Worm (Caenorhabditis elegans) whole organism, L4 larva: ENCODE measurements around the gene rfip-1.
A peak's percentile ranks its signal among the peaks of the same experiment; 100 is the strongest.

Experiments
- D1046.2 ChIP-seq: fragments of 200-800 bp; sonication (Bioruptor generic); IDR thresholded peaks from 2 replicates; pipeline ENCODE4 v1.3.6; 2022; ENCODE audit warnings: missing genetic modification characterization, missing compliant biosample characterization
- F26F4.8 ChIP-seq: fragments of 200-800 bp; sonication (Bioruptor generic); conservative IDR thresholded peaks from 2 replicates; pipeline ENCODE4 v1.3.6; 2022; ENCODE audit warnings: missing genetic modification characterization, missing compliant biosample characterization
- F37D6.2 ChIP-seq: sonication (generic microtip); optimal IDR thresholded peaks from 2 replicates; lab custom pipeline; 2016; ENCODE audit warnings: mild to moderate bottlenecking, missing genetic modification characterization, missing compliant biosample characterization
- F44E2.7 ChIP-seq: fragments of 200-800 bp; sonication (Bioruptor generic); IDR thresholded peaks from 2 replicates; pipeline ENCODE4 v2.1.2; 2022; ENCODE audit warnings: missing genetic modification characterization, missing compliant biosample characterization
- F49E8.2 ChIP-seq: sonication (generic microtip); optimal IDR thresholded peaks from 2 replicates; lab custom pipeline; 2016; ENCODE audit warnings: missing compliant biosample characterization, mild to moderate bottlenecking, missing genetic modification characterization, borderline replicate concordance
- T20F7.1 ChIP-seq: fragments of 200-800 bp; sonication (Bioruptor generic); optimal IDR thresholded peaks from 2 replicates; lab custom pipeline; 2018; ENCODE audit warnings: mild to moderate bottlenecking, missing genetic modification characterization, missing compliant biosample characterization
- T26A8.4 ChIP-seq: fragments of 200-800 bp; sonication (Bioruptor generic); IDR thresholded peaks from 2 replicates; pipeline ENCODE4 v1.3.6; 2022; ENCODE audit warnings: missing genetic modification characterization, missing compliant biosample characterization
- Y5F2A.4 ChIP-seq: fragments of 200-800 bp; sonication (Bioruptor generic); optimal IDR thresholded peaks from 2 replicates; lab custom pipeline; 2018; ENCODE audit warnings: mild to moderate bottlenecking, missing genetic modification characterization, missing compliant biosample characterization
- Y75B8A.6 ChIP-seq: fragments of 200-800 bp; sonication (Bioruptor generic); IDR thresholded peaks from 2 replicates; pipeline ENCODE4 v1.3.6; 2022; ENCODE audit warnings: missing genetic modification reagents, missing genetic modification characterization, missing compliant biosample characterization
- aha-1 ChIP-seq: fragments of 150-350 bp; peaks from one replicate; lab custom pipeline; 2014; ENCODE audit warnings: missing biosample characterization, missing genetic modification characterization
- ama-1 ChIP-seq: fragments of 150-350 bp; optimal IDR thresholded peaks from 2 replicates; lab custom pipeline; 2014; ENCODE audit warnings: inconsistent platforms, mixed read lengths
- arid-1 ChIP-seq: fragments of 200-800 bp; sonication (Bioruptor generic); conservative IDR thresholded peaks from 2 replicates; pipeline ENCODE4 v1.3.6; 2022; ENCODE audit warnings: missing genetic modification reagents, missing genetic modification characterization, missing compliant biosample characterization
- ceh-20 ChIP-seq: fragments of 200-800 bp; sonication (Bioruptor generic); IDR thresholded peaks from 2 replicates; pipeline ENCODE4 v1.3.6; 2022; ENCODE audit warnings: missing genetic modification reagents, missing genetic modification characterization, missing compliant biosample characterization
- ceh-44 ChIP-seq: fragments of 200-800 bp; sonication (Bioruptor generic); IDR thresholded peaks from 2 replicates; pipeline ENCODE4 v1.3.6; 2022; ENCODE audit warnings: missing genetic modification reagents, missing genetic modification characterization, missing compliant biosample characterization
- ceh-62 ChIP-seq: sonication (generic microtip); optimal IDR thresholded peaks from 2 replicates; lab custom pipeline; 2017; ENCODE audit warnings: missing biosample characterization, missing genetic modification characterization
- cey-2 ChIP-seq: sonication (generic microtip); optimal IDR thresholded peaks from 3 replicates; lab custom pipeline; 2017; ENCODE audit warnings: missing genetic modification characterization, mild to moderate bottlenecking, missing compliant biosample characterization, antibody characterized with exemption, borderline replicate concordance; ENCODE audit not compliant: insufficient read depth
- dmd-6 ChIP-seq: fragments of 200-800 bp; sonication (Bioruptor generic); IDR thresholded peaks from 2 replicates; pipeline ENCODE4 v1.3.6; 2022; ENCODE audit warnings: missing genetic modification reagents, missing genetic modification characterization, missing compliant biosample characterization
- dmd-9 ChIP-seq: fragments of 200-800 bp; sonication (Bioruptor generic); IDR thresholded peaks from 2 replicates; pipeline ENCODE4 v1.3.6; 2022; ENCODE audit warnings: missing genetic modification reagents, missing genetic modification characterization, missing compliant biosample characterization
- dpl-1 ChIP-seq: fragments of 150-350 bp; optimal IDR thresholded peaks from 2 replicates; lab custom pipeline; 2014; ENCODE audit warnings: missing biosample characterization, missing genetic modification reagents, missing genetic modification characterization
- duxl-1 ChIP-seq: sonication (generic microtip); optimal IDR thresholded peaks from 2 replicates; lab custom pipeline; 2016; ENCODE audit warnings: mild to moderate bottlenecking, missing genetic modification characterization, moderate library complexity, missing compliant biosample characterization; ENCODE audit not compliant: poor library complexity
- dve-1 ChIP-seq: sonication (generic microtip); optimal IDR thresholded peaks from 2 replicates; lab custom pipeline; 2017; ENCODE audit warnings: antibody characterized with exemption, mild to moderate bottlenecking, missing genetic modification characterization, missing compliant biosample characterization; ENCODE audit not compliant: insufficient read depth
- egl-43 ChIP-seq: fragments of 200-800 bp; sonication (Bioruptor generic); IDR thresholded peaks from 2 replicates; pipeline ENCODE4 v1.3.6; 2022; ENCODE audit warnings: missing genetic modification reagents, missing genetic modification characterization, missing compliant biosample characterization
- fkh-10 ChIP-seq: fragments of 150-350 bp; optimal IDR thresholded peaks from 2 replicates; lab custom pipeline; 2014; ENCODE audit warnings: missing biosample characterization, missing genetic modification reagents, missing genetic modification characterization
- gei-8 ChIP-seq: fragments of 200-800 bp; sonication (Bioruptor generic); optimal IDR thresholded peaks from 2 replicates; lab custom pipeline; 2018; ENCODE audit warnings: mild to moderate bottlenecking, missing genetic modification characterization, missing compliant biosample characterization
- hif-1 ChIP-seq, 2 experiments: sonication (generic microtip); optimal IDR thresholded peaks; 2 replicates each; lab custom pipeline; 2016 to 2017; ENCODE audit warnings: missing compliant biosample characterization in 2 of 2, missing genetic modification characterization in 2 of 2, missing genetic modification reagents in 2 of 2, missing genotype in 2 of 2, mild to moderate bottlenecking in 1 of 2
- hlh-11 ChIP-seq: fragments of 200-800 bp; sonication (Bioruptor generic); optimal IDR thresholded peaks from 2 replicates; lab custom pipeline; 2018; ENCODE audit warnings: mild to moderate bottlenecking, missing genetic modification characterization, missing compliant biosample characterization
- lim-7 ChIP-seq: fragments of 200-800 bp; sonication (Bioruptor generic); IDR thresholded peaks from 2 replicates; pipeline ENCODE4 v1.3.6; 2022; ENCODE audit warnings: missing genetic modification characterization, missing compliant biosample characterization
- lsy-2 ChIP-seq, 2 experiments: fragments of 150-350 bp in 1 of 2; sonication (generic microtip) in 1 of 2; optimal IDR thresholded peaks; 2 replicates each; lab custom pipeline; 2014 to 2017; ENCODE audit warnings: missing biosample characterization in 2 of 2, missing genetic modification characterization in 2 of 2
- madf-9 ChIP-seq: fragments of 200-800 bp; sonication (Bioruptor generic); conservative IDR thresholded peaks from 2 replicates; pipeline ENCODE4 v1.3.6; 2022; ENCODE audit warnings: missing genetic modification reagents, missing genetic modification characterization, missing compliant biosample characterization
- mdt-29 ChIP-seq: fragments of 200-800 bp; sonication (Bioruptor generic); IDR thresholded peaks from 2 replicates; pipeline ENCODE4 v1.3.6; 2022; ENCODE audit warnings: missing genetic modification reagents, missing genetic modification characterization, missing compliant biosample characterization
- mep-1 ChIP-seq: fragments of 150-350 bp; sonication (generic microtip); optimal IDR thresholded peaks from 3 replicates; lab custom pipeline; 2014; ENCODE audit warnings: missing biosample characterization, missing genetic modification characterization
- mxl-2 ChIP-seq: fragments of 200-800 bp; sonication (Bioruptor generic); conservative IDR thresholded peaks from 2 replicates; pipeline ENCODE4 v1.3.6; 2022; ENCODE audit warnings: missing genetic modification reagents, missing genetic modification characterization, missing compliant biosample characterization
- mxl-3 ChIP-seq: fragments of 200-800 bp; sonication (Bioruptor generic); optimal IDR thresholded peaks from 2 replicates; lab custom pipeline; 2018; ENCODE audit warnings: mild to moderate bottlenecking, missing genetic modification characterization, missing compliant biosample characterization
- nhr-102 ChIP-seq: sonication (generic microtip); optimal IDR thresholded peaks from 2 replicates; lab custom pipeline; 2016; ENCODE audit warnings: mild to moderate bottlenecking, missing genetic modification characterization, moderate library complexity, missing compliant biosample characterization
- nhr-25 ChIP-seq: sonication (generic microtip); optimal IDR thresholded peaks from 2 replicates; lab custom pipeline; 2017; ENCODE audit warnings: missing genetic modification characterization, mild to moderate bottlenecking, missing compliant biosample characterization, antibody characterized with exemption, moderate library complexity, borderline replicate concordance; ENCODE audit not compliant: insufficient read depth
- nhr-28 ChIP-seq: fragments of 150-350 bp; optimal IDR thresholded peaks from 2 replicates; lab custom pipeline; 2014; ENCODE audit warnings: missing biosample characterization, missing genetic modification characterization
- nhr-41 ChIP-seq: fragments of 200-800 bp; sonication (Bioruptor generic); IDR thresholded peaks from 2 replicates; pipeline ENCODE4 v1.3.6; 2022; ENCODE audit warnings: missing genetic modification reagents, missing genetic modification characterization, missing compliant biosample characterization
- nhr-6 ChIP-seq: fragments of 150-350 bp; optimal IDR thresholded peaks from 2 replicates; lab custom pipeline; 2014; ENCODE audit warnings: missing biosample characterization, missing genetic modification characterization
- nhr-76 ChIP-seq: fragments of 150-350 bp; optimal IDR thresholded peaks from 2 replicates; lab custom pipeline; 2014; ENCODE audit warnings: missing biosample characterization, missing genetic modification characterization
- nhr-77 ChIP-seq: fragments of 150-350 bp; optimal IDR thresholded peaks from 2 replicates; lab custom pipeline; 2014; ENCODE audit warnings: missing biosample characterization, missing genetic modification characterization
- pha-4 ChIP-seq, 2 experiments: fragments of 150-350 bp in 1 of 2; fragments of 200-800 bp in 1 of 2; sonication (Bioruptor generic) in 1 of 2; IDR thresholded peaks in 1 of 2; optimal IDR thresholded peaks in 1 of 2; 2 replicates each; pipeline versions ENCODE4 v1.3.6 to Lab custom; 2014 to 2022; ENCODE audit warnings: missing genetic modification characterization in 2 of 2, missing genetic modification reagents in 2 of 2, missing biosample characterization in 1 of 2, missing compliant biosample characterization in 1 of 2
- php-3 ChIP-seq: fragments of 200-800 bp; sonication (Bioruptor generic); IDR thresholded peaks from 2 replicates; pipeline ENCODE4 v1.3.6; 2022; ENCODE audit warnings: missing genetic modification reagents, missing genetic modification characterization, missing compliant biosample characterization
- sdz-12 ChIP-seq: fragments of 200-800 bp; sonication (Bioruptor generic); optimal IDR thresholded peaks from 2 replicates; lab custom pipeline; 2018; ENCODE audit warnings: mild to moderate bottlenecking, missing genetic modification characterization, missing compliant biosample characterization
- snpc-1.2 ChIP-seq: fragments of 200-800 bp; sonication (Bioruptor generic); IDR thresholded peaks from 2 replicates; pipeline ENCODE4 v1.3.6; 2022; ENCODE audit warnings: missing genetic modification reagents, missing genetic modification characterization, missing compliant biosample characterization
- snpc-4 ChIP-seq: fragments of 150-350 bp; optimal IDR thresholded peaks from 2 replicates; lab custom pipeline; 2014; ENCODE audit warnings: missing biosample characterization, missing genetic modification characterization
- spr-3 ChIP-seq: fragments of 200-800 bp; sonication (Bioruptor generic); optimal IDR thresholded peaks from 2 replicates; lab custom pipeline; 2018; ENCODE audit warnings: mild to moderate bottlenecking, missing genetic modification characterization, missing compliant biosample characterization
- zfp-2 ChIP-seq: sonication (generic microtip); optimal IDR thresholded peaks from 2 replicates; lab custom pipeline; 2016; ENCODE audit warnings: mild to moderate bottlenecking, missing genetic modification characterization, missing compliant biosample characterization
- zip-2 ChIP-seq: fragments of 150-350 bp; optimal IDR thresholded peaks from 2 replicates; lab custom pipeline; 2014; ENCODE audit warnings: missing biosample characterization, missing genetic modification characterization
- ztf-11 ChIP-seq: fragments of 150-350 bp; optimal IDR thresholded peaks from 2 replicates; lab custom pipeline; 2014; ENCODE audit warnings: missing biosample characterization, missing genetic modification characterization

The rfip-1 gene

ce11 chrII:5844694-5845129, 39.6 kb upstream of the rfip-1 start (continued):
- peak; percentile 99 for TF ChIP-seq mdt-29
- peak; percentile 97 for TF ChIP-seq spr-3 (GFP tag; lab: Kevin White, UChicago)
- TF ChIP-seq nhr-41 (GFP tag; lab: Robert Waterston, UW): peak; percentile 98
- TF ChIP-seq mep-1 (tag; lab: Kevin White, UChicago): peak; percentile 99
- TF ChIP-seq nhr-25 (tag; lab: Kevin White, UChicago): peak; percentile 96
- peak; percentile 87 for TF ChIP-seq zfp-2 (tag; lab: Kevin White, UChicago)
- TF ChIP-seq nhr-76 (tag; lab: Kevin White, UChicago): peak; percentile 77
- TF ChIP-seq ama-1 (lab: Kevin White, UChicago): peak; percentile 100
- peak; percentile 86 for TF ChIP-seq mxl-2 (GFP tag; lab: Robert Waterston, UW)
- peak; percentile 87 for TF ChIP-seq dpl-1 (GFP tag; lab: Kevin White, UChicago)
- peak; percentile 96 for TF ChIP-seq nhr-6
- peak; percentile 99 for TF ChIP-seq dmd-9
- TF ChIP-seq php-3 (GFP tag; lab: Robert Waterston, UW): peak; percentile 92
- TF ChIP-seq aha-1: peak; percentile 100
- peak; percentile 99 for TF ChIP-seq dmd-6 (GFP tag; lab: Robert Waterston, UW)
- TF ChIP-seq D1046.2: peak; percentile 92
- peak; percentile 94 to 97 for TF ChIP-seq lsy-2 (tag; optimal IDR thresholded peaks at IDR 0.05; lab: Kevin White, UChicago)
- TF ChIP-seq nhr-102 (tag; lab: Kevin White, UChicago): peak; percentile 98
- TF ChIP-seq madf-9 (GFP tag; lab: Robert Waterston, UW): peak; percentile 98
- peak; percentile 88 to 94 for TF ChIP-seq hif-1 (tag; optimal IDR thresholded peaks at IDR 0.05; lab: Kevin White, UChicago)
- peak; percentile 89 for TF ChIP-seq mxl-3
- TF ChIP-seq sdz-12 (GFP tag; lab: Kevin White, UChicago): peak; percentile 82
- peak; percentile 47 for TF ChIP-seq ztf-11 (tag; lab: Kevin White, UChicago)
- TF ChIP-seq duxl-1 (tag; lab: Kevin White, UChicago): peak; percentile 96
- TF ChIP-seq Y5F2A.4: peak; percentile 88
- TF ChIP-seq F44E2.7: peak; percentile 78
- TF ChIP-seq pha-4 (GFP tag; IDR thresholded peaks at IDR 0.05; lab: Robert Waterston, UW): peak; percentile 99
- peak; percentile 27 for TF ChIP-seq pha-4 (tag; optimal IDR thresholded peaks at IDR 0.05; lab: Kevin White, UChicago)
- peak; percentile 76 for TF ChIP-seq lim-7 (GFP tag; lab: Robert Waterston, UW)
- peak; percentile 96 for TF ChIP-seq arid-1
- peak; percentile 93 for TF ChIP-seq T20F7.1 (GFP tag; lab: Kevin White, UChicago)
- TF ChIP-seq gei-8 (GFP tag; lab: Kevin White, UChicago): peak; percentile 94
- peak; percentile 94 for TF ChIP-seq snpc-1.2 (GFP tag; lab: Robert Waterston, UW)
- TF ChIP-seq dve-1 (tag; lab: Kevin White, UChicago): peak; percentile 100
- TF ChIP-seq egl-43 (GFP tag; lab: Robert Waterston, UW): peak; percentile 99
- TF ChIP-seq snpc-4 (tag; lab: Kevin White, UChicago): peak; percentile 98
- TF ChIP-seq ceh-20 (GFP tag; lab: Robert Waterston, UW): peak; percentile 99
- TF ChIP-seq cey-2 (tag; lab: Kevin White, UChicago): peak; percentile 89
- peak; percentile 78 for TF ChIP-seq Y75B8A.6 (GFP tag; lab: Robert Waterston, UW)
- TF ChIP-seq nhr-28 (tag; lab: Kevin White, UChicago): peak; percentile 96
- TF ChIP-seq ceh-62 (tag; lab: Kevin White, UChicago): peak; percentile 44
- peak; percentile 89; the same call in 1 of the 2 replicates for TF ChIP-seq ceh-44 (GFP tag; lab: Robert Waterston, UW)
- TF ChIP-seq hlh-11: peak; percentile 99
- 0 out of 2 replicates have a peak, but pooled peaks have one; percentile 34 for TF ChIP-seq F26F4.8 (GFP tag; lab: Robert Waterston, UW)
- TF ChIP-seq F49E8.2 (tag; lab: Kevin White, UChicago): peak; percentile 97
- peak; percentile 91 for TF ChIP-seq zip-2 (tag; lab: Kevin White, UChicago)
- peak; percentile 98 for TF ChIP-seq nhr-77
- TF ChIP-seq fkh-10 (GFP tag; lab: Kevin White, UChicago): peak; percentile 100
- TF ChIP-seq T26A8.4: peak; percentile 100
- TF ChIP-seq F37D6.2 (tag; lab: Kevin White, UChicago): peak; percentile 97
